Worm (Caenorhabditis elegans) whole organism, L1 larva: Measurements from ENCODE around the gene R05D3.8.

Source experiments
- hlh-17 ChIP-seq: fragments of 200-800 bp; sonication (Bioruptor generic); optimal IDR thresholded peaks from 2 replicates; lab custom pipeline; 2018; ENCODE audit warnings: missing genetic modification characterization, mild to moderate bottlenecking, missing compliant biosample characterization, moderate library complexity, borderline replicate concordance
- nhr-77 ChIP-seq: fragments of 150-350 bp; optimal IDR thresholded peaks from 2 replicates; lab custom pipeline; 2014; ENCODE audit warnings: missing biosample characterization, missing genetic modification characterization
- zag-1 ChIP-seq: fragments of 150-350 bp; optimal IDR thresholded peaks from 2 replicates; lab custom pipeline; 2014; ENCODE audit warnings: missing biosample characterization, missing genetic modification characterization

DNA sequence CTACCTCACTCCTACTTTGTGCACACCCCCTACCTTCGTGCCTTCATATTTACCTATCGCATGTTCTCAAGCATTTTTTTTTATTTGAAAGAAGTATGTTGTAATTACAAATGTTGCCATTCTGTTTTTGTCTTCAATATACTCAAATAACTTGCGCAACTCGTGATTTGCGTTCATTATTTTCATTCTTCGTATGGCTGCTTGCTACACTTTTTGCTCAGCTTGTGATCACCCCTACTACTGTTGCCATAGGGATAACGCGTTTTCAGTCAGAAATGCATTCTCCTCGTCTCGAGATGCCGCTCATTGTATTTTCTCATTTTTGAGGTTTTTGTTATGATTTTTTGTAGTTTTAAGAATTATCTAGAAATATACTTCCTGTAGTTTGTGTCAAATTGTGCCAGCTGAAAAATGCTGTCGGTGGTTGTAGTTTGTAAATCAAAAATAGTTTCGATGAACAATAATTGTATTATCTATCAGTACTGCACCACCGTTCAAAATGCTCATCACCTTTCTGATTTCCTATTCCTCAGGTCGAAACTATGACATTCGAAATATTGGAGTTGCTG lies 35.4 kb downstream of the R05D3.8 start, which contains the start of gene F10E9.1:
- no peak for TF ChIP-seq hlh-17 (GFP tag; lab: Kevin White, UChicago)
- TF ChIP-seq zag-1 (tag; lab: Kevin White, UChicago) = no peak
- TF ChIP-seq nhr-77 (tag; lab: Kevin White, UChicago) = no peak
